Fruit fly (Drosophila melanogaster) whole organism, pupa: ENCODE data around the gene Best3.

Experiments used
- CG17806 ChIP-seq: fragments of 200-800 bp; sonication (Bioruptor generic); optimal IDR thresholded peaks from 2 replicates; lab custom pipeline; 2018; ENCODE audit warnings: missing biosample characterization, mild to moderate bottlenecking, missing genetic modification characterization, moderate library complexity
- CG4496 ChIP-seq: fragments of 200-800 bp; sonication (Bioruptor generic); IDR thresholded peaks from 3 replicates; pipeline ENCODE4 v1.3.6; 2022; ENCODE audit warnings: missing biosample characterization, missing genetic modification characterization
- CG8159 ChIP-seq: fragments of 200-800 bp; sonication (Bioruptor generic); optimal IDR thresholded peaks from 3 replicates; lab custom pipeline; 2018; ENCODE audit warnings: missing biosample characterization, mild to moderate bottlenecking, missing genetic modification characterization, moderate library complexity
- Pif1B ChIP-seq: fragments of 200-800 bp; sonication (Bioruptor generic); optimal IDR thresholded peaks from 3 replicates; lab custom pipeline; 2016; ENCODE audit warnings: missing biosample characterization, missing genetic modification characterization

DNA sequence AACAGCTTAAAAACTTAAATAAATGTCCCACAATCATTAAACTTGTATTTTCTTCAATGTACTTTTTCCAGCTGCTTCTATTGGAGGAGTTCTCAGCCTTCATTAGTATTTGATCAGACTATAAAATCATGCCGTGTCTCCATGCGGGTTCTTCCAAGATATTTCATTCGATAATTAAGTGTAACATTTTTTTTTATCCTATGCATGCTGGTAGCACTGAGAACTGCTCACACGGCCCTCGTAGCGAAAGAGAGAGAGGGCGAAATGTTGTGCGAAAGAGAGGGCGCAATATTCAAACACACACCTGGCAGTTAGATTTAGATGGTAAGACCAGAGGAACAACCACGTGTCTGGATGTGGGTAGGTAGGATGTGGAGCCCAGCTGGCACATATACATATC is 22.9 kb upstream of the Best3 start:
- no peak for TF ChIP-seq CG17806 (tag; lab: Kevin White, UChicago)
- no peak for TF ChIP-seq CG4496 (GFP tag; lab: Robert Waterston, UW)
- TF ChIP-seq CG8159 (tag; lab: Kevin White, UChicago) = no peak
- no peak for TF ChIP-seq Pif1B (GFP tag; lab: Kevin White, UChicago)
